Worm (Caenorhabditis elegans) whole organism, L4 larva: ENCODE data around the gene col-126.
"Not testable (repeated sequence)": the region's sequence is repeated elsewhere in the genome, so short reads cannot be mapped to it uniquely, and the experiment has no call there.

Source experiments
- F37D6.2 ChIP-seq: sonication (generic microtip); optimal IDR thresholded peaks from 2 replicates; lab custom pipeline; 2016; ENCODE audit warnings: mild to moderate bottlenecking, missing genetic modification characterization, missing compliant biosample characterization
- F44E2.7 ChIP-seq: fragments of 200-800 bp; sonication (Bioruptor generic); IDR thresholded peaks from 2 replicates; pipeline ENCODE4 v2.1.2; 2022; ENCODE audit warnings: missing genetic modification characterization, missing compliant biosample characterization
- R02D3.7 ChIP-seq: fragments of 150-350 bp; sonication (generic microtip); optimal IDR thresholded peaks from 3 replicates; lab custom pipeline; 2014; ENCODE audit warnings: missing biosample characterization, missing genetic modification characterization
- T26A8.4 ChIP-seq: fragments of 200-800 bp; sonication (Bioruptor generic); IDR thresholded peaks from 2 replicates; pipeline ENCODE4 v1.3.6; 2022; ENCODE audit warnings: missing genetic modification characterization, missing compliant biosample characterization
- Y5F2A.4 ChIP-seq: fragments of 200-800 bp; sonication (Bioruptor generic); optimal IDR thresholded peaks from 2 replicates; lab custom pipeline; 2018; ENCODE audit warnings: mild to moderate bottlenecking, missing genetic modification characterization, missing compliant biosample characterization
- aha-1 ChIP-seq: fragments of 150-350 bp; peaks from one replicate; lab custom pipeline; 2014; ENCODE audit warnings: missing biosample characterization, missing genetic modification characterization
- ama-1 ChIP-seq: fragments of 150-350 bp; optimal IDR thresholded peaks from 2 replicates; lab custom pipeline; 2014; ENCODE audit warnings: inconsistent platforms, mixed read lengths
- ceh-62 ChIP-seq: sonication (generic microtip); optimal IDR thresholded peaks from 2 replicates; lab custom pipeline; 2017; ENCODE audit warnings: missing biosample characterization, missing genetic modification characterization
- ceh-82 ChIP-seq: sonication (generic microtip); optimal IDR thresholded peaks from 2 replicates; lab custom pipeline; 2017; ENCODE audit warnings: missing biosample characterization, missing genetic modification characterization
- ces-1 ChIP-seq: fragments of 150-350 bp; sonication (generic microtip); optimal IDR thresholded peaks from 4 replicates; lab custom pipeline; 2014; ENCODE audit warnings: missing biosample characterization, missing genetic modification reagents, missing genetic modification characterization
- ctbp-1 ChIP-seq: fragments of 200-800 bp; sonication (Bioruptor generic); IDR thresholded peaks from 2 replicates; pipeline ENCODE4 v1.3.6; 2022; ENCODE audit warnings: missing genetic modification reagents, missing genetic modification characterization, missing compliant biosample characterization
- daf-16 ChIP-seq, 3 experiments: sonication (generic microtip); optimal IDR thresholded peaks; 2 replicates each; lab custom pipeline; 2016 to 2017; ENCODE audit warnings: missing genetic modification characterization in 3 of 3, missing genetic modification reagents in 3 of 3, mild to moderate bottlenecking in 2 of 3, missing compliant biosample characterization in 2 of 3, missing biosample characterization in 1 of 3, moderate library complexity in 1 of 3
- dpl-1 ChIP-seq: fragments of 150-350 bp; optimal IDR thresholded peaks from 2 replicates; lab custom pipeline; 2014; ENCODE audit warnings: missing biosample characterization, missing genetic modification reagents, missing genetic modification characterization
- duxl-1 ChIP-seq: sonication (generic microtip); optimal IDR thresholded peaks from 2 replicates; lab custom pipeline; 2016; ENCODE audit warnings: mild to moderate bottlenecking, missing genetic modification characterization, moderate library complexity, missing compliant biosample characterization; ENCODE audit not compliant: poor library complexity
- egl-27 ChIP-seq: sonication (generic microtip); optimal IDR thresholded peaks from 3 replicates; lab custom pipeline; 2017; ENCODE audit warnings: missing biosample characterization, missing genetic modification reagents, missing genetic modification characterization
- egl-43 ChIP-seq: fragments of 200-800 bp; sonication (Bioruptor generic); IDR thresholded peaks from 2 replicates; pipeline ENCODE4 v1.3.6; 2022; ENCODE audit warnings: missing genetic modification reagents, missing genetic modification characterization, missing compliant biosample characterization
- fos-1 ChIP-seq: fragments of 150-350 bp; optimal IDR thresholded peaks from 2 replicates; lab custom pipeline; 2014; ENCODE audit warnings: missing biosample characterization, missing genetic modification characterization
- hlh-11 ChIP-seq: fragments of 200-800 bp; sonication (Bioruptor generic); optimal IDR thresholded peaks from 2 replicates; lab custom pipeline; 2018; ENCODE audit warnings: mild to moderate bottlenecking, missing genetic modification characterization, missing compliant biosample characterization
- hmg-1.1 ChIP-seq: fragments of 200-800 bp; sonication (Bioruptor generic); IDR thresholded peaks from 2 replicates; pipeline ENCODE4 v1.3.6; 2022; ENCODE audit warnings: missing genetic modification reagents, missing genetic modification characterization, missing compliant biosample characterization
- jun-1 ChIP-seq: fragments of 150-350 bp; optimal IDR thresholded peaks from 2 replicates; lab custom pipeline; 2014; ENCODE audit warnings: missing biosample characterization, missing genetic modification reagents, missing genetic modification characterization
- lin-29 ChIP-seq: fragments of 200-800 bp; sonication (Bioruptor generic); IDR thresholded peaks from 2 replicates; pipeline ENCODE4 v1.3.6; 2022; ENCODE audit warnings: missing genetic modification reagents, missing genetic modification characterization, missing compliant biosample characterization
- lin-38 ChIP-seq: fragments of 200-800 bp; sonication (Bioruptor generic); IDR thresholded peaks from 2 replicates; pipeline ENCODE4 v1.3.6; 2022; ENCODE audit warnings: missing genetic modification reagents, missing genetic modification characterization, missing compliant biosample characterization
- lir-3 ChIP-seq: sonication (generic microtip); optimal IDR thresholded peaks from 2 replicates; lab custom pipeline; 2016; ENCODE audit warnings: mild to moderate bottlenecking, missing genetic modification characterization, missing compliant biosample characterization
- madf-5 ChIP-seq, 2 experiments: fragments of 200-800 bp; sonication (Bioruptor generic); IDR thresholded peaks; 2 replicates each; pipeline ENCODE4 v1.3.6; 2022; ENCODE audit warnings: missing compliant biosample characterization in 2 of 2, missing genetic modification characterization in 2 of 2
- nhr-237 ChIP-seq: sonication (generic microtip); optimal IDR thresholded peaks from 2 replicates; lab custom pipeline; 2017; ENCODE audit warnings: missing biosample characterization, missing genetic modification characterization
- nhr-77 ChIP-seq: fragments of 150-350 bp; optimal IDR thresholded peaks from 2 replicates; lab custom pipeline; 2014; ENCODE audit warnings: missing biosample characterization, missing genetic modification characterization
- pha-4 ChIP-seq, 2 experiments: fragments of 150-350 bp in 1 of 2; fragments of 200-800 bp in 1 of 2; sonication (Bioruptor generic) in 1 of 2; IDR thresholded peaks in 1 of 2; optimal IDR thresholded peaks in 1 of 2; 2 replicates each; pipeline versions ENCODE4 v1.3.6 to Lab custom; 2014 to 2022; ENCODE audit warnings: missing genetic modification characterization in 2 of 2, missing genetic modification reagents in 2 of 2, missing biosample characterization in 1 of 2, missing compliant biosample characterization in 1 of 2
- saeg-2 ChIP-seq: fragments of 200-800 bp; sonication (Bioruptor generic); IDR thresholded peaks from 2 replicates; pipeline ENCODE4 v1.3.6; 2022; ENCODE audit warnings: missing genetic modification reagents, missing genetic modification characterization, missing compliant biosample characterization
- set-16 ChIP-seq: fragments of 200-800 bp; sonication (Bioruptor generic); IDR thresholded peaks from 2 replicates; pipeline ENCODE4 v1.3.6; 2022; ENCODE audit warnings: missing genetic modification reagents, missing genetic modification characterization, missing compliant biosample characterization
- snpc-1.2 ChIP-seq: fragments of 200-800 bp; sonication (Bioruptor generic); IDR thresholded peaks from 2 replicates; pipeline ENCODE4 v1.3.6; 2022; ENCODE audit warnings: missing genetic modification reagents, missing genetic modification characterization, missing compliant biosample characterization
- unc-62 ChIP-seq, 3 experiments: fragments of 150-350 bp in 1 of 3; sonication (generic microtip); optimal IDR thresholded peaks in 2 of 3; peaks in 1 of 3; 1 replicate in 1 of 3; 2 replicates in 2 of 3; lab custom pipeline; 2014 to 2017; ENCODE audit warnings: missing biosample characterization in 3 of 3, missing genetic modification characterization in 3 of 3, missing genetic modification reagents in 3 of 3, missing genotype in 1 of 3

col-126 gene

ce11 chrIV:11263101-11263500 lies at the start of gene col-126:
col-126 (plus strand) TSS chrIV:11263401.
- TF ChIP-seq egl-27; lir-3 (tag; lab: Kevin White, UChicago); lin-38 (GFP tag; lab: Robert Waterston, UW): not testable (repeated sequence)

DNA sequence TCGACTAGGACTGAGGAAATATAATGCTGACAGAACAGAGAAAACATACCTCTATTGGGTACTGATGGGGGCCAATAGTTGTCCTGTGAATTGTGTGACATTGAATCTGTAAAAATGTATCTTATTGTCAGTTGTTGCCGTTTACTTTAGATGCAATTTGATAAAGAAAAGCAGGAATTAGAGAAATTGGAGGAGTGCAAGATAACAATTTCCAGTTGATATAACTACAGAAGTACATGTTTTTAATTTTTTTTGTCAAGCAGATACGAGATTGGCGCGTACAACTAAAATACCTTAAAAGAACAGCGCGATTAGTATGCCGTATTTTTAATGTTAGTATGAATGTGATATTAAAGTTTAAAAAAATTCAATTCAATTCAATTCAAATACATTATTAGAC lies 45.2 kb upstream of the col-126 start, which contains the start of gene zip-6:
zip-6 (minus strand) TSS at position 101 of the 400 bp plus-strand sequence.
- TF ChIP-seq lin-29 (GFP tag; lab: Robert Waterston, UW), result no peak
- TF ChIP-seq unc-62 (GFP tag; optimal IDR thresholded peaks at IDR 0.05 in 1 of 2; lab: Kevin White, UChicago), result peak in 1 of 2 experiments; percentile 53
- no peak for TF ChIP-seq unc-62 (tag; optimal IDR thresholded peaks at IDR 0.05; lab: Kevin White, UChicago)

ce11 chrIV:11223878-11224277 lies 39.3 kb upstream of the col-126 start, which contains the start of gene C29F4.3:
C29F4.3 (minus strand) TSS chrIV:11223978.
- no peak for TF ChIP-seq ces-1 (GFP tag; lab: Kevin White, UChicago)
- no peak for TF ChIP-seq saeg-2 (GFP tag; lab: Robert Waterston, UW)
- TF ChIP-seq Y5F2A.4 (GFP tag; lab: Kevin White, UChicago), result no peak
- no peak for TF ChIP-seq egl-43
- TF ChIP-seq ctbp-1 (GFP tag; lab: Robert Waterston, UW), result no peak
- no peak for TF ChIP-seq dpl-1 (GFP tag; lab: Kevin White, UChicago)
- no peak for TF ChIP-seq hmg-1.1 (GFP tag; lab: Robert Waterston, UW)
- TF ChIP-seq daf-16 (GFP tag; optimal IDR thresholded peaks at IDR 0.05; lab: Kevin White, UChicago), result no peak
- no peak for TF ChIP-seq daf-16 (tag; optimal IDR thresholded peaks at IDR 0.05; lab: Kevin White, UChicago)
- TF ChIP-seq nhr-77 (tag; lab: Kevin White, UChicago), result no peak
- TF ChIP-seq ceh-62 (tag; lab: Kevin White, UChicago), result no peak
- no peak for TF ChIP-seq jun-1 (tag; lab: Kevin White, UChicago)
- TF ChIP-seq fos-1 (tag; lab: Kevin White, UChicago), result no peak
- no peak for TF ChIP-seq lin-29 (GFP tag; lab: Robert Waterston, UW)
- no peak for TF ChIP-seq R02D3.7 (tag; lab: Kevin White, UChicago)
- TF ChIP-seq duxl-1, result no peak

- TF ChIP-seq aha-1 (tag; lab: Kevin White, UChicago), result peak; percentile 23
- no peak for TF ChIP-seq F37D6.2 (tag; lab: Kevin White, UChicago)
- TF ChIP-seq ceh-82 (tag; lab: Kevin White, UChicago), result no peak
- no peak for TF ChIP-seq nhr-237 (tag; lab: Kevin White, UChicago)
- TF ChIP-seq duxl-1, result no peak
- TF ChIP-seq ama-1 (lab: Kevin White, UChicago), result peak; percentile 28
- no peak for TF ChIP-seq F44E2.7 (GFP tag; lab: Robert Waterston, UW)
Observed at ce11 chrIV:11225206-11225605, 38.0 kb upstream of the col-126 start, which contains the start of gene col-125. col-125 (plus strand) TSS chrIV:11225506.

- TF ChIP-seq egl-43 (peak; percentile 66; the same call in 1 of the 2 replicates), hlh-11 (tag; lab: Kevin White, UChicago) (peak; percentile 7), set-16 (GFP tag; lab: Robert Waterston, UW) (peak; percentile 99), snpc-1.2 (GFP tag; lab: Robert Waterston, UW) (peak; percentile 31; the same call in 1 of the 2 replicates), madf-5 (GFP tag; IDR thresholded peaks at IDR 0.05; lab: Robert Waterston, UW) (peak in 1 of 2 experiments; percentile 92; a peak in 2 of 4 replicates), T26A8.4 (peak; percentile 61; the same call in 1 of the 2 replicates), pha-4 (GFP tag; IDR thresholded peaks at IDR 0.05; lab: Robert Waterston, UW) (peak; percentile 22; the same call in 1 of the 2 replicates)
- not testable (repeated sequence) for TF ChIP-seq pha-4 (tag; optimal IDR thresholded peaks at IDR 0.05; lab: Kevin White, UChicago)
- TF ChIP-seq, all 104 proteins: peak for 7; not testable (repeated sequence) for 97
Observed at ce11 chrIV:11225715-11226475, 37.3 kb upstream of the col-126 start.
